Fruit fly (Drosophila melanogaster) whole organism, embryonic: ENCODE measurements around the gene msps.

Experiments
- ATbp ChIP-seq: fragments of 200-800 bp; sonication (Bioruptor generic); optimal IDR thresholded peaks from 2 replicates; lab custom pipeline; 2017; ENCODE audit warnings: missing biosample characterization, mild to moderate bottlenecking, missing genetic modification characterization, missing genetic modification reagents
- Atf-2 ChIP-seq: fragments of 200-800 bp; sonication (Bioruptor generic); optimal IDR thresholded peaks from 2 replicates; lab custom pipeline; 2016; ENCODE audit warnings: missing biosample characterization, missing genetic modification characterization
- Bdp1 ChIP-seq: fragments of 200-800 bp; sonication (Bioruptor generic); optimal IDR thresholded peaks from 3 replicates; lab custom pipeline; 2016; ENCODE audit warnings: missing biosample characterization, missing genetic modification characterization
- Bteb2 ChIP-seq: fragments of 200-800 bp; sonication (Bioruptor generic); optimal IDR thresholded peaks from 2 replicates; lab custom pipeline; 2016; ENCODE audit warnings: missing biosample characterization, missing genetic modification characterization
- CG10321 ChIP-seq: fragments of 200-800 bp; sonication (Bioruptor generic); IDR thresholded peaks from 2 replicates; pipeline ENCODE4 v1.3.6; 2022; ENCODE audit warnings: missing biosample characterization, missing genetic modification characterization
- CG10543 ChIP-seq: fragments of 200-800 bp; sonication (Bioruptor generic); optimal IDR thresholded peaks from 3 replicates; lab custom pipeline; 2017; ENCODE audit warnings: missing biosample characterization, mild to moderate bottlenecking, missing genetic modification characterization, moderate library complexity
- CG11560 ChIP-seq: fragments of 200-800 bp; sonication (Bioruptor generic); IDR thresholded peaks from 3 replicates; pipeline ENCODE4 v1.3.6; 2022; ENCODE audit warnings: missing biosample characterization, missing genetic modification characterization
- CG14667 ChIP-seq: fragments of 200-800 bp; sonication (Bioruptor generic); IDR thresholded peaks from 2 replicates; pipeline ENCODE4 v1.3.6; 2022; ENCODE audit warnings: missing biosample characterization, missing genetic modification characterization
- CG15479 ChIP-seq: fragments of 200-800 bp; sonication (Bioruptor generic); optimal IDR thresholded peaks from 3 replicates; lab custom pipeline; 2019; ENCODE audit warnings: missing biosample characterization, mild to moderate bottlenecking, missing genetic modification characterization, moderate library complexity
- CG17802 ChIP-seq: fragments of 200-800 bp; sonication (Bioruptor generic); optimal IDR thresholded peaks from 2 replicates; lab custom pipeline; 2018; ENCODE audit warnings: missing biosample characterization, mild to moderate bottlenecking, missing genetic modification characterization, moderate library complexity
- CG17829 ChIP-seq: fragments of 200-800 bp; optimal IDR thresholded peaks from 2 replicates; lab custom pipeline; 2019; ENCODE audit warnings: missing biosample characterization, mild to moderate bottlenecking, missing genetic modification characterization, moderate library complexity
- CG3847 ChIP-seq: fragments of 200-800 bp; sonication (Bioruptor generic); IDR thresholded peaks from 2 replicates; pipeline ENCODE4 v1.3.6; 2022; ENCODE audit warnings: missing biosample characterization, missing genetic modification characterization
- CG42726 ChIP-seq: fragments of 200-800 bp; sonication (Bioruptor generic); IDR thresholded peaks from 2 replicates; pipeline ENCODE4 v1.3.6; 2022; ENCODE audit warnings: missing biosample characterization, missing genetic modification characterization; ENCODE audit not compliant: partially characterized antibody
- CG4617 ChIP-seq: fragments of 200-800 bp; sonication (Bioruptor generic); optimal IDR thresholded peaks from 3 replicates; lab custom pipeline; 2016; ENCODE audit warnings: missing biosample characterization, missing genetic modification characterization, borderline replicate concordance
- CG6175 ChIP-seq: fragments of 200-800 bp; sonication (Bioruptor generic); IDR thresholded peaks from 3 replicates; pipeline ENCODE4 v1.3.6; 2022; ENCODE audit warnings: missing biosample characterization, missing genetic modification characterization
- CG6683 ChIP-seq: fragments of 200-800 bp; sonication (Bioruptor generic); optimal IDR thresholded peaks from 2 replicates; lab custom pipeline; 2017; ENCODE audit warnings: missing biosample characterization, mild to moderate bottlenecking, missing genetic modification characterization, missing genetic modification reagents
- CG6813 ChIP-seq: fragments of 200-800 bp; sonication (Bioruptor generic); optimal IDR thresholded peaks from 2 replicates; lab custom pipeline; 2017; ENCODE audit warnings: missing biosample characterization, missing genetic modification characterization, mild to moderate bottlenecking, moderate library complexity, missing genetic modification reagents
- CG7357 ChIP-seq: fragments of 200-800 bp; sonication (Bioruptor generic); IDR thresholded peaks from 3 replicates; pipeline ENCODE4 v1.3.6; 2022; ENCODE audit warnings: missing biosample characterization, missing genetic modification characterization
- CG8089 ChIP-seq: fragments of 200-800 bp; sonication (Bioruptor generic); optimal IDR thresholded peaks from 3 replicates; lab custom pipeline; 2016; ENCODE audit warnings: missing biosample characterization, missing genetic modification characterization
- CG9437 ChIP-seq: fragments of 200-800 bp; sonication (Bioruptor generic); optimal IDR thresholded peaks from 2 replicates; lab custom pipeline; 2018; ENCODE audit warnings: missing biosample characterization, mild to moderate bottlenecking, missing genetic modification characterization
- CG9797 ChIP-seq: fragments of 200-800 bp; sonication (Bioruptor generic); optimal IDR thresholded peaks from 3 replicates; lab custom pipeline; 2018; ENCODE audit warnings: missing biosample characterization, mild to moderate bottlenecking, missing genetic modification characterization
- CG9876 ChIP-seq: fragments of 200-800 bp; sonication (Bioruptor generic); optimal IDR thresholded peaks from 2 replicates; lab custom pipeline; 2016; ENCODE audit warnings: missing biosample characterization, missing genetic modification characterization
- D ChIP-seq, 2 experiments: fragments of 200-800 bp in 1 of 2; fragments of >200 bp in 1 of 2; sonication (Bioruptor generic) in 1 of 2; optimal IDR thresholded peaks; 2 replicates in 1 of 2; 3 replicates in 1 of 2; lab custom pipeline; 2017; ENCODE audit warnings: mild to moderate bottlenecking in 1 of 2, missing biosample characterization in 1 of 2, missing genetic modification characterization in 1 of 2, missing genetic modification reagents in 1 of 2
- Hmx ChIP-seq: fragments of 200-800 bp; sonication (Bioruptor generic); optimal IDR thresholded peaks from 2 replicates; lab custom pipeline; 2016; ENCODE audit warnings: missing biosample characterization, missing genetic modification characterization
- Hr51 ChIP-seq, 2 experiments: fragments of 200-800 bp; sonication (Bioruptor generic); optimal IDR thresholded peaks; 2 replicates in 1 of 2; 3 replicates in 1 of 2; lab custom pipeline; 2016 to 2018; ENCODE audit warnings: missing biosample characterization in 2 of 2, missing genetic modification characterization in 2 of 2, mild to moderate bottlenecking in 1 of 2, moderate library complexity in 1 of 2
- MTF-1 ChIP-seq: fragments of 200-800 bp; sonication (Bioruptor generic); optimal IDR thresholded peaks from 2 replicates; lab custom pipeline; 2018; ENCODE audit warnings: missing biosample characterization, mild to moderate bottlenecking, missing genetic modification characterization, borderline replicate concordance
- Meics ChIP-seq: fragments of 200-800 bp; sonication (Bioruptor generic); optimal IDR thresholded peaks from 2 replicates; lab custom pipeline; 2017; ENCODE audit warnings: missing biosample characterization, mild to moderate bottlenecking, missing genetic modification characterization
- Optix ChIP-seq: fragments of 200-800 bp; sonication (Bioruptor generic); IDR thresholded peaks from 3 replicates; pipeline ENCODE4 v1.3.6; 2022; ENCODE audit warnings: missing biosample characterization, missing genetic modification characterization
- Side ChIP-seq: fragments of 200-800 bp; sonication (Bioruptor generic); optimal IDR thresholded peaks from 2 replicates; lab custom pipeline; 2016; ENCODE audit warnings: missing biosample characterization, missing genetic modification characterization
- Spps ChIP-seq: fragments of 200-800 bp; sonication (Bioruptor generic); optimal IDR thresholded peaks from 2 replicates; lab custom pipeline; 2018; ENCODE audit warnings: missing biosample characterization, mild to moderate bottlenecking, missing genetic modification characterization
- TFAM ChIP-seq: fragments of 200-800 bp; sonication (Bioruptor generic); optimal IDR thresholded peaks from 2 replicates; lab custom pipeline; 2017; ENCODE audit warnings: missing biosample characterization, missing genetic modification characterization, inconsistent platforms
- crc ChIP-seq: fragments of 200-800 bp; sonication (Bioruptor generic); optimal IDR thresholded peaks from 2 replicates; lab custom pipeline; 2016; ENCODE audit warnings: missing biosample characterization, missing genetic modification characterization
- da ChIP-seq: fragments of 200-800 bp; sonication (Bioruptor generic); optimal IDR thresholded peaks from 2 replicates; lab custom pipeline; 2016; ENCODE audit warnings: missing biosample characterization, missing genetic modification characterization
- ewg ChIP-seq: fragments of 200-800 bp; sonication (Bioruptor generic); optimal IDR thresholded peaks from 3 replicates; lab custom pipeline; 2017; ENCODE audit warnings: mild to moderate bottlenecking, missing biosample characterization, missing genetic modification reagents, missing genetic modification characterization
- fu2 ChIP-seq: fragments of 200-800 bp; sonication (Bioruptor generic); optimal IDR thresholded peaks from 2 replicates; lab custom pipeline; 2016; ENCODE audit warnings: missing biosample characterization, missing genetic modification characterization
- gfzf ChIP-seq: fragments of 200-800 bp; sonication (Bioruptor generic); optimal IDR thresholded peaks from 2 replicates; lab custom pipeline; 2016; ENCODE audit warnings: missing biosample characterization, mild to moderate bottlenecking, missing genetic modification characterization, moderate library complexity
- hkb ChIP-seq, 2 experiments: fragments of 200-800 bp in 1 of 2; fragments of >200 bp in 1 of 2; sonication (Bioruptor generic) in 1 of 2; IDR thresholded peaks in 1 of 2; optimal IDR thresholded peaks in 1 of 2; 2 replicates each; pipeline versions ENCODE4 v1.3.6 to Lab custom; 2017 to 2022; ENCODE audit warnings: missing biosample characterization in 1 of 2, missing genetic modification characterization in 1 of 2
- knrl ChIP-seq: fragments of 200-800 bp; sonication (Bioruptor generic); IDR thresholded peaks from 3 replicates; pipeline ENCODE4 v1.3.6; 2022; ENCODE audit warnings: missing biosample characterization, missing genetic modification characterization; ENCODE audit not compliant: partially characterized antibody
- lbe ChIP-seq: fragments of 200-800 bp; sonication (Bioruptor generic); optimal IDR thresholded peaks from 2 replicates; lab custom pipeline; 2016; ENCODE audit warnings: missing biosample characterization, mild to moderate bottlenecking, missing genetic modification characterization
- lov ChIP-seq, 2 experiments: fragments of 200-800 bp in 1 of 2; fragments of >200 bp in 1 of 2; sonication (Bioruptor generic) in 1 of 2; IDR thresholded peaks in 1 of 2; optimal IDR thresholded peaks in 1 of 2; 2 replicates in 1 of 2; 3 replicates in 1 of 2; pipeline versions ENCODE4 v1.3.6 to Lab custom; 2017 to 2022; ENCODE audit warnings: missing biosample characterization in 1 of 2, missing genetic modification characterization in 1 of 2
- nau ChIP-seq: fragments of 200-800 bp; sonication (Bioruptor generic); optimal IDR thresholded peaks from 3 replicates; lab custom pipeline; 2017; ENCODE audit warnings: missing biosample characterization, mild to moderate bottlenecking, missing genetic modification characterization, missing genetic modification reagents
- pb ChIP-seq: fragments of 200-800 bp; sonication (Bioruptor generic); optimal IDR thresholded peaks from 3 replicates; lab custom pipeline; 2016; ENCODE audit warnings: missing biosample characterization, missing genetic modification characterization
- psq ChIP-seq: fragments of 200-800 bp; sonication (Bioruptor generic); optimal IDR thresholded peaks from 2 replicates; lab custom pipeline; 2017; ENCODE audit warnings: missing biosample characterization, missing genetic modification characterization
- unpg ChIP-seq: fragments of 200-800 bp; sonication (Bioruptor generic); optimal IDR thresholded peaks from 3 replicates; lab custom pipeline; 2018; ENCODE audit warnings: missing biosample characterization, mild to moderate bottlenecking, missing genetic modification characterization, moderate library complexity
- usp ChIP-seq: fragments of >200 bp; optimal IDR thresholded peaks from 2 replicates; lab custom pipeline; 2017; ENCODE audit warnings: missing biosample characterization, missing genetic modification characterization
- zen ChIP-seq: fragments of 200-800 bp; sonication (Bioruptor generic); optimal IDR thresholded peaks from 3 replicates; lab custom pipeline; 2018; ENCODE audit warnings: missing biosample characterization, mild to moderate bottlenecking, missing genetic modification characterization, moderate library complexity
- zen2 ChIP-seq: fragments of 200-800 bp; sonication (Bioruptor generic); IDR thresholded peaks from 3 replicates; pipeline ENCODE4 v1.3.6; 2022; ENCODE audit warnings: missing biosample characterization, missing genetic modification characterization; ENCODE audit not compliant: partially characterized antibody

The msps gene

DNA sequence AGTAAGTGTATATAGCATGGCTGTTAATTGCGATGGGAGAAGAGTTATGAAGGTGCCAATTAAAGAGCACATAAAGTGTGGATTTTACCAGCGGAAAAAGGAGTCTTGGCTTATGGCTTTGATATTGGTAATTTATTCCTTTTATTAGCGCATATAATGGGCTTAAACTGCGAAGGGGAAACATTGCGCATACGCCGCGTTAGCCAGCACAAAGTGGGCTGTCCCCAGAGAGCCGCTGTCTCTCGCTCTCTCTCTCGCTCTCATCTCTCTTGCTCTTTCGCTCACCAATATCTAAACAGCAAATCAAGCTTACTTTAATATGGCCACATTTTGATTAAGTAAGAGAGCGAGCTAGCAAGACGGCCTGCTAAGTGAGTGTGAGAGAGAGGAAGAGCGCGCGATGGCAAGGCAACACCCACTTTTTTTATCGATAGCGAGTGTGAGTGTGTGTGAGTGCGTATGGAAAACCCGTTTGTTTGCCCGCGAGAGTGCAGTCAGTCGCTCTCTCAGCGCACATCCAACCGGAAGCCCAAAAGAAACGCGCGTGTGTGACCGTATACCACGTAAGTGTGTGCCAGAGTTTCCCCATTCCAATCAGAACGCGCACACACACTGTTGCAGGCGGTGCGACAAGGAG lies 24.9 kb upstream of the msps start, which contains the start of gene pnr (continued):
- TF ChIP-seq CG42726 (GFP tag; lab: Robert Waterston, UW) (peak; percentile 70; the same call in 1 of the 2 replicates), ATbp (no peak), Hr51 (GFP tag; optimal IDR thresholded peaks at IDR 0.05; lab: Kevin White, UChicago) (no peak), pb (GFP tag; lab: Kevin White, UChicago) (peak; percentile 14), CG17829 (tag; lab: Kevin White, UChicago) (peak; percentile 23), Meics (no peak), D (optimal IDR thresholded peaks at IDR 0.05; lab: Kevin White, UChicago) (peak; percentile 66), D (GFP tag; optimal IDR thresholded peaks at IDR 0.05; lab: Kevin White, UChicago) (no peak), da (GFP tag; lab: Kevin White, UChicago) (no peak), CG11560 (tag; lab: Robert Waterston, UW) (no peak), Optix (GFP tag; lab: Robert Waterston, UW) (no peak), gfzf (GFP tag; lab: Kevin White, UChicago) (peak; percentile 5), unpg (no peak), CG9437 (GFP tag; lab: Kevin White, UChicago) (no peak), CG6683 (no peak), nau (no peak), CG15479 (GFP tag; lab: Kevin White, UChicago) (no peak), CG6175 (GFP tag; lab: Robert Waterston, UW) (no peak), CG3847 (GFP tag; lab: Robert Waterston, UW) (0 out of 2 replicates have a peak, but pooled peaks have one; percentile 12), Hmx (GFP tag; lab: Kevin White, UChicago) (no peak), CG4617 (no peak), CG17802 (tag; lab: Kevin White, UChicago) (no peak), lov (optimal IDR thresholded peaks at IDR 0.05; lab: Kevin White, UChicago) (no peak), lov (GFP tag; IDR thresholded peaks at IDR 0.05; lab: Robert Waterston, UW) (0 out of 3 replicates have a peak, but pooled peaks have one; percentile 29), Atf-2 (GFP tag; lab: Kevin White, UChicago) (no peak), MTF-1 (GFP tag; lab: Kevin White, UChicago) (no peak), psq (GFP tag; lab: Kevin White, UChicago) (no peak), CG10321 (GFP tag; lab: Robert Waterston, UW) (peak; percentile 94), CG8089 (GFP tag; lab: Kevin White, UChicago) (no peak), zen (tag; lab: Kevin White, UChicago) (peak; percentile 8), CG6813 (GFP tag; lab: Kevin White, UChicago) (peak; percentile 25), ewg (peak; percentile 79), zen2 (GFP tag; lab: Robert Waterston, UW) (peak; percentile 48; the same call in 1 of the 3 replicates), TFAM (no peak), CG10543 (GFP tag; lab: Kevin White, UChicago) (no peak), Bdp1 (GFP tag; lab: Kevin White, UChicago) (no peak), Spps (tag; lab: Kevin White, UChicago) (peak; percentile 13), fu2 (GFP tag; lab: Kevin White, UChicago) (no peak), knrl (GFP tag; lab: Robert Waterston, UW) (no peak), Side (GFP tag; lab: Kevin White, UChicago) (peak; percentile 20), CG14667 (GFP tag; lab: Robert Waterston, UW) (no peak), CG9797 (GFP tag; lab: Kevin White, UChicago) (peak; percentile 27), crc (no peak), Bteb2 (GFP tag; lab: Kevin White, UChicago) (no peak), CG7357 (GFP tag; lab: Robert Waterston, UW) (no peak), CG9876 (GFP tag; lab: Kevin White, UChicago) (peak; percentile 3), hkb (optimal IDR thresholded peaks at IDR 0.05; lab: Kevin White, UChicago) (no peak), hkb (GFP tag; IDR thresholded peaks at IDR 0.05; lab: Robert Waterston, UW) (peak; percentile 41; the same call in 1 of the 2 replicates), lbe (peak; percentile 8), usp (no peak)
